Fruit fly (Drosophila melanogaster) whole organism, embryonic: ENCODE results near the gene GstT4.

Source experiments
- ATbp ChIP-seq: fragments of 200-800 bp; sonication (Bioruptor generic); optimal IDR thresholded peaks from 2 replicates; lab custom pipeline; 2017; ENCODE audit warnings: missing biosample characterization, mild to moderate bottlenecking, missing genetic modification characterization, missing genetic modification reagents
- Ada2b ChIP-seq: fragments of 200-800 bp; sonication (Bioruptor generic); IDR thresholded peaks from 2 replicates; pipeline ENCODE4 v1.3.6; 2022; ENCODE audit warnings: missing biosample characterization, missing genetic modification characterization
- B-H2 ChIP-seq: fragments of 200-800 bp; sonication (Bioruptor generic); optimal IDR thresholded peaks from 2 replicates; lab custom pipeline; 2018; ENCODE audit warnings: missing biosample characterization, mild to moderate bottlenecking, missing genetic modification characterization
- Bdp1 ChIP-seq: fragments of 200-800 bp; sonication (Bioruptor generic); optimal IDR thresholded peaks from 3 replicates; lab custom pipeline; 2016; ENCODE audit warnings: missing biosample characterization, missing genetic modification characterization
- CG10543 ChIP-seq: fragments of 200-800 bp; sonication (Bioruptor generic); optimal IDR thresholded peaks from 3 replicates; lab custom pipeline; 2017; ENCODE audit warnings: missing biosample characterization, mild to moderate bottlenecking, missing genetic modification characterization, moderate library complexity
- CG10565 ChIP-seq: fragments of 200-800 bp; sonication (Bioruptor generic); optimal IDR thresholded peaks from 3 replicates; lab custom pipeline; 2016; ENCODE audit warnings: missing biosample characterization, mild to moderate bottlenecking, missing genetic modification characterization
- CG12769 ChIP-seq: fragments of 200-800 bp; sonication (Bioruptor generic); optimal IDR thresholded peaks from 2 replicates; lab custom pipeline; 2019; ENCODE audit warnings: missing biosample characterization, mild to moderate bottlenecking, missing genetic modification characterization, moderate library complexity
- CG13296 ChIP-seq: fragments of 200-800 bp; sonication (Bioruptor generic); optimal IDR thresholded peaks from 3 replicates; lab custom pipeline; 2018; ENCODE audit warnings: missing biosample characterization, mild to moderate bottlenecking, missing genetic modification characterization
- CG13894 ChIP-seq: fragments of 200-800 bp; sonication (Bioruptor generic); optimal IDR thresholded peaks from 3 replicates; lab custom pipeline; 2018; ENCODE audit warnings: missing biosample characterization, mild to moderate bottlenecking, missing genetic modification characterization, moderate library complexity
- CG14441 ChIP-seq: fragments of 200-800 bp; sonication (Bioruptor generic); IDR thresholded peaks from 2 replicates; pipeline ENCODE4 v1.3.6; 2022; ENCODE audit warnings: missing biosample characterization, missing genetic modification characterization
- CG17359 ChIP-seq: fragments of 200-800 bp; sonication (Bioruptor generic); optimal IDR thresholded peaks from 3 replicates; lab custom pipeline; 2018; ENCODE audit warnings: missing biosample characterization, mild to moderate bottlenecking, missing genetic modification characterization, moderate library complexity
- CG1832 ChIP-seq: fragments of 200-800 bp; sonication (Bioruptor generic); optimal IDR thresholded peaks from 2 replicates; lab custom pipeline; 2017; ENCODE audit warnings: missing biosample characterization, mild to moderate bottlenecking, missing genetic modification characterization, inconsistent platforms
- CG2199 ChIP-seq: fragments of 200-800 bp; sonication (Bioruptor generic); IDR thresholded peaks from 3 replicates; pipeline ENCODE4 v1.3.6; 2022; ENCODE audit warnings: missing biosample characterization, missing genetic modification characterization
- CG31224 ChIP-seq: fragments of 200-800 bp; sonication (Bioruptor generic); IDR thresholded peaks from 2 replicates; pipeline ENCODE4 v1.3.6; 2022; ENCODE audit warnings: missing biosample characterization, missing genetic modification characterization
- CG31441 ChIP-seq: fragments of 200-800 bp; sonication (Bioruptor generic); IDR thresholded peaks from 2 replicates; pipeline ENCODE4 v1.3.6; 2022; ENCODE audit warnings: missing biosample characterization, missing genetic modification characterization
- CG4282 ChIP-seq: fragments of 200-800 bp; sonication (Bioruptor generic); optimal IDR thresholded peaks from 2 replicates; lab custom pipeline; 2016; ENCODE audit warnings: missing biosample characterization, missing genetic modification characterization
- CG4617 ChIP-seq: fragments of 200-800 bp; sonication (Bioruptor generic); optimal IDR thresholded peaks from 3 replicates; lab custom pipeline; 2016; ENCODE audit warnings: missing biosample characterization, missing genetic modification characterization, borderline replicate concordance
- CG4730 ChIP-seq: fragments of 200-800 bp; sonication (Bioruptor generic); IDR thresholded peaks from 2 replicates; pipeline ENCODE4 v1.3.6; 2022; ENCODE audit warnings: missing biosample characterization, missing genetic modification characterization
- CkIIα-i1 ChIP-seq: fragments of 200-800 bp; sonication (Bioruptor generic); IDR thresholded peaks from 2 replicates; pipeline ENCODE4 v1.3.6; 2022; ENCODE audit warnings: missing biosample characterization, missing genetic modification characterization
- Deaf1 ChIP-seq: fragments of 200-800 bp; optimal IDR thresholded peaks from 3 replicates; lab custom pipeline; 2019; ENCODE audit warnings: missing biosample characterization, mild to moderate bottlenecking, missing genetic modification characterization, moderate library complexity
- Dfd ChIP-seq, 2 experiments: fragments of >200 bp; optimal IDR thresholded peaks; 2 replicates each; lab custom pipeline; 2017; ENCODE audit warnings: missing biosample characterization in 2 of 2, missing genetic modification characterization in 2 of 2
- Drgx ChIP-seq: fragments of 200-800 bp; sonication (Bioruptor generic); IDR thresholded peaks from 2 replicates; pipeline ENCODE4 v1.3.6; 2022; ENCODE audit warnings: missing biosample characterization, missing genetic modification characterization
- Fer1 ChIP-seq: fragments of 200-800 bp; sonication (Bioruptor generic); optimal IDR thresholded peaks from 2 replicates; lab custom pipeline; 2017; ENCODE audit warnings: missing biosample characterization, mild to moderate bottlenecking, missing genetic modification characterization
- GATAe ChIP-seq: fragments of 200-800 bp; sonication (Bioruptor generic); conservative IDR thresholded peaks from 2 replicates; pipeline ENCODE4 v1.3.6; 2022; ENCODE audit warnings: missing biosample characterization, missing genetic modification characterization
- HLH3B ChIP-seq: fragments of 200-800 bp; sonication (Bioruptor generic); IDR thresholded peaks from 2 replicates; pipeline ENCODE4 v1.3.6; 2022; ENCODE audit warnings: missing biosample characterization, missing genetic modification characterization
- Hey ChIP-seq: fragments of 200-800 bp; sonication (Bioruptor generic); optimal IDR thresholded peaks from 3 replicates; lab custom pipeline; 2018; ENCODE audit warnings: missing biosample characterization, mild to moderate bottlenecking, missing genetic modification characterization
- HmgZ ChIP-seq: fragments of 200-800 bp; sonication (Bioruptor generic); optimal IDR thresholded peaks from 2 replicates; lab custom pipeline; 2018; ENCODE audit warnings: missing biosample characterization, mild to moderate bottlenecking, missing genetic modification characterization
- Hmr ChIP-seq: fragments of 200-800 bp; sonication (Bioruptor generic); optimal IDR thresholded peaks from 3 replicates; lab custom pipeline; 2017; ENCODE audit warnings: mild to moderate bottlenecking, missing biosample characterization, missing genetic modification reagents, missing genetic modification characterization
- Hmx ChIP-seq: fragments of 200-800 bp; sonication (Bioruptor generic); optimal IDR thresholded peaks from 2 replicates; lab custom pipeline; 2016; ENCODE audit warnings: missing biosample characterization, missing genetic modification characterization
- Med ChIP-seq: fragments of 200-800 bp; sonication (Bioruptor generic); peaks from one replicate; lab custom pipeline; 2016; ENCODE audit warnings: missing biosample characterization, missing genetic modification characterization, mild to moderate bottlenecking, inconsistent platforms, moderate library complexity
- NC2α ChIP-seq: fragments of 200-800 bp; sonication (Bioruptor generic); optimal IDR thresholded peaks from 2 replicates; lab custom pipeline; 2016; ENCODE audit warnings: missing biosample characterization, missing genetic modification characterization
- Rfx ChIP-seq: fragments of 200-800 bp; sonication (Bioruptor generic); IDR thresholded peaks from 2 replicates; pipeline ENCODE4 v1.3.6; 2022; ENCODE audit warnings: missing biosample characterization, missing genetic modification characterization
- Sox100B ChIP-seq: fragments of 200-800 bp; sonication (Bioruptor generic); optimal IDR thresholded peaks from 3 replicates; lab custom pipeline; 2018; ENCODE audit warnings: missing biosample characterization, mild to moderate bottlenecking, missing genetic modification characterization
- Ssrp ChIP-seq: fragments of 200-800 bp; sonication (Bioruptor generic); optimal IDR thresholded peaks from 2 replicates; lab custom pipeline; 2018; ENCODE audit warnings: missing biosample characterization, mild to moderate bottlenecking, missing genetic modification characterization, moderate library complexity
- Stat92E ChIP-seq, 3 experiments: fragments of >200 bp in 2 of 3; fragments of 200-800 bp in 1 of 3; sonication (Bioruptor generic) in 1 of 3; optimal IDR thresholded peaks; 2 replicates each; lab custom pipeline; 2017 to 2019; ENCODE audit warnings: missing biosample characterization in 3 of 3, missing genetic modification characterization in 3 of 3, mild to moderate bottlenecking in 1 of 3, moderate library complexity in 1 of 3
- Usf ChIP-seq: fragments of 200-800 bp; sonication (Bioruptor generic); optimal IDR thresholded peaks from 2 replicates; lab custom pipeline; 2017; ENCODE audit warnings: missing genotype, missing biosample characterization, missing genetic modification characterization
- ara ChIP-seq: fragments of 200-800 bp; sonication (Bioruptor generic); IDR thresholded peaks from 2 replicates; pipeline ENCODE4 v1.3.6; 2022; ENCODE audit warnings: missing biosample characterization, missing genetic modification characterization
- chm ChIP-seq: fragments of 200-800 bp; sonication (Bioruptor generic); IDR thresholded peaks from 2 replicates; pipeline ENCODE4 v1.3.6; 2022; ENCODE audit warnings: missing biosample characterization, missing genetic modification characterization
- ci ChIP-seq: fragments of 200-800 bp; sonication (Bioruptor generic); IDR thresholded peaks from 3 replicates; pipeline ENCODE4 v1.3.6; 2022; ENCODE audit warnings: missing biosample characterization, missing genetic modification characterization
- exex ChIP-seq: fragments of 200-800 bp; sonication (Bioruptor generic); optimal IDR thresholded peaks from 4 replicates; lab custom pipeline; 2018; ENCODE audit warnings: missing biosample characterization, mild to moderate bottlenecking, missing genetic modification characterization, moderate library complexity
- fd64A ChIP-seq: fragments of 200-800 bp; sonication (Bioruptor generic); optimal IDR thresholded peaks from 3 replicates; lab custom pipeline; 2018; ENCODE audit warnings: missing biosample characterization, mild to moderate bottlenecking, missing genetic modification characterization
- grn ChIP-seq: fragments of 200-800 bp; sonication (Bioruptor generic); optimal IDR thresholded peaks from 3 replicates; lab custom pipeline; 2017; ENCODE audit warnings: missing biosample characterization, missing genetic modification characterization
- insv ChIP-seq, 2 experiments: fragments of 200-800 bp; sonication (Bioruptor generic); optimal IDR thresholded peaks; 3 replicates each; lab custom pipeline; 2016 to 2018; ENCODE audit warnings: missing biosample characterization in 2 of 2, missing genetic modification characterization in 2 of 2
- jumu ChIP-seq: fragments of 200-800 bp; sonication (Bioruptor generic); optimal IDR thresholded peaks from 3 replicates; lab custom pipeline; 2016; ENCODE audit warnings: missing biosample characterization, missing genetic modification characterization
- mam ChIP-seq: fragments of 200-800 bp; sonication (Bioruptor generic); optimal IDR thresholded peaks from 3 replicates; lab custom pipeline; 2016; ENCODE audit warnings: missing biosample characterization, missing genetic modification characterization
- mirr ChIP-seq: fragments of 200-800 bp; sonication (Bioruptor generic); optimal IDR thresholded peaks from 3 replicates; lab custom pipeline; 2018; ENCODE audit warnings: missing biosample characterization, mild to moderate bottlenecking, missing genetic modification characterization
- nom ChIP-seq: fragments of 200-800 bp; sonication (Bioruptor generic); optimal IDR thresholded peaks from 2 replicates; lab custom pipeline; 2017; ENCODE audit warnings: missing biosample characterization, missing genetic modification characterization, mild to moderate bottlenecking, moderate library complexity, missing genetic modification reagents
- pfk ChIP-seq: fragments of 200-800 bp; sonication (Bioruptor generic); optimal IDR thresholded peaks from 2 replicates; lab custom pipeline; 2018; ENCODE audit warnings: missing biosample characterization, mild to moderate bottlenecking, missing genetic modification characterization, moderate library complexity
- sisA ChIP-seq: fragments of 200-800 bp; sonication (Bioruptor generic); IDR thresholded peaks from 2 replicates; pipeline ENCODE4 v1.3.6; 2022; ENCODE audit warnings: missing biosample characterization, missing genetic modification characterization
- stc ChIP-seq: fragments of 200-800 bp; sonication (Bioruptor generic); IDR thresholded peaks from 2 replicates; pipeline ENCODE4 v1.3.6; 2022; ENCODE audit warnings: missing biosample characterization, missing genetic modification characterization
- unc-4 ChIP-seq: fragments of 200-800 bp; sonication (Bioruptor generic); IDR thresholded peaks from 2 replicates; pipeline ENCODE4 v1.3.6; 2022; ENCODE audit warnings: missing biosample characterization, missing genetic modification characterization; ENCODE audit not compliant: partially characterized antibody

Gene GstT4

DNA sequence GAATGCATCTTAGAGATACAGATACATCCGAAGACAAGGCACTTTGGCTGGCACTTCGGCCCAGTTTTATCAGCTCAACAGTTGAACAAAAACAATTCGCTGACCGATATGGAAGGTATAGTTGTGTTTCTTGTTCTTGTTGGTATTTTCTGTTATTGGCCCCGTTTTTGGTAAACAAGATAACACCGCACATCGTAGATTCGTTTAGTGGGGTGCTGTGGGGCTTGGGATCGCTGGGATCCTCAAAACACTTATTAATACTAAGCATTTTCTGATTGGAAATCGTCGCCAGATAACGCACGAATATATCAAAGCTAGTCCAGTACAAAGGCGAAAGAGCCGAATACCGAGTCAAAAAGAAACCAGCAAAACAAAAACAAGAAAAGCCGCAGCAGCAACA lies 996 bp upstream of the GstT4 start:
- TF ChIP-seq CG1832 (GFP tag; lab: Kevin White, UChicago) (no peak), CG12769 (tag; lab: Kevin White, UChicago) (peak; percentile 7), Deaf1 (tag; lab: Kevin White, UChicago) (peak; percentile 22), Fer1 (GFP tag; lab: Kevin White, UChicago) (no peak), Usf (GFP tag; lab: Kevin White, UChicago) (no peak), insv (GFP tag; optimal IDR thresholded peaks at IDR 0.05; lab: Kevin White, UChicago) (peak in 1 of 2 experiments; percentile 33), Hmx (GFP tag; lab: Kevin White, UChicago) (no peak), CG31224 (GFP tag; lab: Robert Waterston, UW) (no peak), CG14441 (GFP tag; lab: Robert Waterston, UW) (no peak), sisA (GFP tag; lab: Robert Waterston, UW) (no peak), mirr (GFP tag; lab: Kevin White, UChicago) (peak; percentile 87), Ssrp (no peak), Ada2b (GFP tag; lab: Robert Waterston, UW) (no peak), Sox100B (no peak), HLH3B (GFP tag; lab: Robert Waterston, UW) (no peak), HmgZ (no peak), Dfd (GFP tag; optimal IDR thresholded peaks at IDR 0.05; lab: Kevin White, UChicago) (no peak), unc-4 (GFP tag; lab: Robert Waterston, UW) (no peak), mam (GFP tag; lab: Kevin White, UChicago) (no peak), B-H2 (GFP tag; lab: Kevin White, UChicago) (peak; percentile 32), CG4730 (GFP tag; lab: Robert Waterston, UW) (no peak), CG13894 (peak; percentile 68), CG4617 (GFP tag; lab: Kevin White, UChicago) (no peak), Hey (peak; percentile 55), CG10565 (GFP tag; lab: Kevin White, UChicago) (no peak), ara (GFP tag; lab: Robert Waterston, UW) (0 out of 2 replicates have a peak, but pooled peaks have one; percentile 24), grn (GFP tag; lab: Kevin White, UChicago) (peak; percentile 92), CG17359 (tag; lab: Kevin White, UChicago) (no peak), exex (peak; percentile 99), Hmr (GFP tag; lab: Kevin White, UChicago) (no peak), CG2199 (GFP tag; lab: Robert Waterston, UW) (0 out of 3 replicates have a peak, but pooled peaks have one; percentile 24), pfk (GFP tag; lab: Kevin White, UChicago) (peak; percentile 31), GATAe (GFP tag; lab: Robert Waterston, UW) (peak; percentile 55), CG10543 (GFP tag; lab: Kevin White, UChicago) (peak; percentile 79), Rfx (GFP tag; lab: Robert Waterston, UW) (no peak), fd64A (peak; percentile 26), CkIIα-i1 (GFP tag; lab: Robert Waterston, UW) (no peak), jumu (GFP tag; lab: Kevin White, UChicago) (no peak), CG4282 (no peak), Med (GFP tag; lab: Kevin White, UChicago) (no peak), CG31441 (GFP tag; lab: Robert Waterston, UW) (no peak), chm (GFP tag; lab: Robert Waterston, UW) (0 out of 2 replicates have a peak, but pooled peaks have one; percentile 21), CG13296 (peak; percentile 32), ci (GFP tag; lab: Robert Waterston, UW) (0 out of 3 replicates have a peak, but pooled peaks have one; percentile 7), Drgx (GFP tag; lab: Robert Waterston, UW) (no peak), stc (no peak), NC2α (GFP tag; lab: Kevin White, UChicago) (no peak), Stat92E (GFP tag; optimal IDR thresholded peaks at IDR 0.05; lab: Kevin White, UChicago) (no peak), ATbp (GFP tag; lab: Kevin White, UChicago) (no peak), Bdp1 (GFP tag; lab: Kevin White, UChicago) (no peak), nom (GFP tag; lab: Kevin White, UChicago) (no peak)
